Fruit fly (Drosophila melanogaster) whole organism, embryonic: Measurements from ENCODE around the gene CG11951.

ENCODE experiments used
- CG10321 ChIP-seq: fragments of 200-800 bp; sonication (Bioruptor generic); IDR thresholded peaks from 2 replicates; pipeline ENCODE4 v1.3.6; 2022; ENCODE audit warnings: missing biosample characterization, missing genetic modification characterization
- CG12071 ChIP-seq: fragments of 200-800 bp; sonication (Bioruptor generic); optimal IDR thresholded peaks from 3 replicates; lab custom pipeline; 2018; ENCODE audit warnings: missing biosample characterization, mild to moderate bottlenecking, missing genetic modification characterization
- CG12299 ChIP-seq: fragments of 200-800 bp; sonication (Bioruptor generic); optimal IDR thresholded peaks from 2 replicates; lab custom pipeline; 2018; ENCODE audit warnings: missing biosample characterization, mild to moderate bottlenecking, missing genetic modification characterization
- CG14014 ChIP-seq: fragments of 200-800 bp; sonication (Bioruptor generic); IDR thresholded peaks from 2 replicates; pipeline ENCODE4 v1.3.6; 2022; ENCODE audit warnings: missing biosample characterization, missing genetic modification characterization
- CG14710 ChIP-seq: fragments of 200-800 bp; sonication (Bioruptor generic); optimal IDR thresholded peaks from 3 replicates; lab custom pipeline; 2019; ENCODE audit warnings: missing biosample characterization, mild to moderate bottlenecking, missing genetic modification characterization, moderate library complexity
- CG14860 ChIP-seq: fragments of 200-800 bp; sonication (Bioruptor generic); IDR thresholded peaks from 3 replicates; pipeline ENCODE4 v1.3.6; 2022; ENCODE audit warnings: missing biosample characterization, missing genetic modification characterization; ENCODE audit not compliant: partially characterized antibody
- CG18011 ChIP-seq: fragments of 200-800 bp; sonication (Bioruptor generic); optimal IDR thresholded peaks from 2 replicates; lab custom pipeline; 2017; ENCODE audit warnings: missing biosample characterization, missing genetic modification characterization, mild to moderate bottlenecking, moderate library complexity, missing genotype
- CG18476 ChIP-seq: fragments of 200-800 bp; sonication (Bioruptor generic); optimal IDR thresholded peaks from 2 replicates; lab custom pipeline; 2016; ENCODE audit warnings: missing biosample characterization, mild to moderate bottlenecking, missing genetic modification characterization
- CG30403 ChIP-seq: fragments of 200-800 bp; sonication (Bioruptor generic); optimal IDR thresholded peaks from 3 replicates; lab custom pipeline; 2016; ENCODE audit warnings: missing biosample characterization, missing genetic modification characterization
- CG34224 ChIP-seq: fragments of 200-800 bp; sonication (Bioruptor generic); IDR thresholded peaks from 3 replicates; pipeline ENCODE4 v1.3.6; 2022; ENCODE audit warnings: missing biosample characterization, missing genetic modification characterization; ENCODE audit not compliant: partially characterized antibody
- CG34376 ChIP-seq: fragments of 200-800 bp; sonication (Bioruptor generic); optimal IDR thresholded peaks from 2 replicates; lab custom pipeline; 2018; ENCODE audit warnings: missing biosample characterization, mild to moderate bottlenecking, missing genetic modification characterization
- CG4820 ChIP-seq: fragments of 200-800 bp; sonication (Bioruptor generic); optimal IDR thresholded peaks from 3 replicates; lab custom pipeline; 2016; ENCODE audit warnings: missing biosample characterization, missing genetic modification characterization
- CG5245 ChIP-seq: fragments of 200-800 bp; sonication (Bioruptor generic); optimal IDR thresholded peaks from 3 replicates; lab custom pipeline; 2016; ENCODE audit warnings: missing biosample characterization, missing genetic modification characterization
- CG6689 ChIP-seq: fragments of 200-800 bp; sonication (Bioruptor generic); IDR thresholded peaks from 2 replicates; pipeline ENCODE4 v1.3.6; 2022; ENCODE audit warnings: missing biosample characterization, missing genetic modification characterization
- CG6854 ChIP-seq: fragments of 200-800 bp; sonication (Bioruptor generic); optimal IDR thresholded peaks from 3 replicates; lab custom pipeline; 2017; ENCODE audit warnings: missing biosample characterization, mild to moderate bottlenecking, missing genetic modification characterization
- CG7372 ChIP-seq: fragments of 200-800 bp; sonication (Bioruptor generic); IDR thresholded peaks from 2 replicates; pipeline ENCODE4 v1.3.6; 2022; ENCODE audit warnings: missing biosample characterization, missing genetic modification characterization
- CG7556 ChIP-seq: fragments of 200-800 bp; sonication (Bioruptor generic); optimal IDR thresholded peaks from 2 replicates; lab custom pipeline; 2017; ENCODE audit warnings: missing biosample characterization, mild to moderate bottlenecking, missing genetic modification characterization
- CG8281 ChIP-seq: fragments of 200-800 bp; sonication (Bioruptor generic); optimal IDR thresholded peaks from 2 replicates; lab custom pipeline; 2018; ENCODE audit warnings: missing biosample characterization, mild to moderate bottlenecking, missing genetic modification characterization, moderate library complexity
- Chrac-16 ChIP-seq: fragments of 200-800 bp; sonication (Bioruptor generic); optimal IDR thresholded peaks from 3 replicates; lab custom pipeline; 2016; ENCODE audit warnings: missing biosample characterization, missing genetic modification characterization
- D19B ChIP-seq: fragments of 200-800 bp; sonication (Bioruptor generic); optimal IDR thresholded peaks from 2 replicates; lab custom pipeline; 2017; ENCODE audit warnings: missing biosample characterization, mild to moderate bottlenecking, missing genetic modification characterization
- Dad ChIP-seq: fragments of 200-800 bp; sonication (Bioruptor generic); optimal IDR thresholded peaks from 3 replicates; lab custom pipeline; 2016; ENCODE audit warnings: missing biosample characterization, missing genetic modification characterization
- Dbx ChIP-seq: fragments of 200-800 bp; sonication (Bioruptor generic); IDR thresholded peaks from 3 replicates; pipeline ENCODE4 v1.3.6; 2022; ENCODE audit warnings: missing biosample characterization, missing genetic modification characterization
- Dll ChIP-seq: fragments of 200-800 bp; sonication (Bioruptor generic); IDR thresholded peaks from 4 replicates; pipeline ENCODE4 v1.3.6; 2022; ENCODE audit warnings: missing biosample characterization, missing genetic modification characterization; ENCODE audit not compliant: partially characterized antibody
- Ets65A ChIP-seq: fragments of 200-800 bp; sonication (Bioruptor generic); peaks from one replicate; lab custom pipeline; 2016; ENCODE audit warnings: missing biosample characterization, missing genetic modification characterization
- H2.0 ChIP-seq: fragments of 200-800 bp; sonication (Bioruptor generic); IDR thresholded peaks from 2 replicates; pipeline ENCODE4 v1.3.6; 2022; ENCODE audit warnings: missing biosample characterization, missing genetic modification characterization
- Hr3 ChIP-seq: fragments of 200-800 bp; sonication (Bioruptor generic); optimal IDR thresholded peaks from 3 replicates; lab custom pipeline; 2016; ENCODE audit warnings: missing biosample characterization, missing genetic modification characterization
- Lpt ChIP-seq: fragments of >200 bp; optimal IDR thresholded peaks from 2 replicates; lab custom pipeline; 2018; ENCODE audit warnings: missing biosample characterization, missing genetic modification characterization
- Mad ChIP-seq: fragments of 200-800 bp; sonication (Bioruptor generic); optimal IDR thresholded peaks from 2 replicates; lab custom pipeline; 2016; ENCODE audit warnings: missing biosample characterization, missing genetic modification characterization
- Max ChIP-seq: fragments of 200-800 bp; sonication (Bioruptor generic); optimal IDR thresholded peaks from 2 replicates; lab custom pipeline; 2016; ENCODE audit warnings: missing biosample characterization, mild to moderate bottlenecking, missing genetic modification characterization
- Mes4 ChIP-seq: fragments of 200-800 bp; sonication (Bioruptor generic); optimal IDR thresholded peaks from 2 replicates; lab custom pipeline; 2016; ENCODE audit warnings: missing biosample characterization, missing genetic modification characterization
- TFAM ChIP-seq: fragments of 200-800 bp; sonication (Bioruptor generic); optimal IDR thresholded peaks from 2 replicates; lab custom pipeline; 2017; ENCODE audit warnings: missing biosample characterization, missing genetic modification characterization, inconsistent platforms
- Tbp ChIP-seq: fragments of >200 bp; optimal IDR thresholded peaks from 2 replicates; lab custom pipeline; 2018; ENCODE audit warnings: missing biosample characterization, missing genetic modification characterization
- ab ChIP-seq: fragments of 200-800 bp; sonication (Bioruptor generic); optimal IDR thresholded peaks from 2 replicates; lab custom pipeline; 2016; ENCODE audit warnings: missing biosample characterization, missing genetic modification characterization
- ash1 ChIP-seq: fragments of 200-800 bp; sonication (Bioruptor generic); optimal IDR thresholded peaks from 2 replicates; lab custom pipeline; 2018; ENCODE audit warnings: missing biosample characterization, mild to moderate bottlenecking, missing genetic modification characterization
- btn ChIP-seq: fragments of 200-800 bp; sonication (Bioruptor generic); optimal IDR thresholded peaks from 2 replicates; lab custom pipeline; 2016; ENCODE audit warnings: missing biosample characterization, missing genetic modification characterization
- cad ChIP-seq: fragments of >200 bp; optimal IDR thresholded peaks from 2 replicates; lab custom pipeline; 2017; ENCODE audit warnings: missing biosample characterization, missing genetic modification characterization
- cg ChIP-seq: fragments of 200-800 bp; sonication (Bioruptor generic); optimal IDR thresholded peaks from 3 replicates; lab custom pipeline; 2019; ENCODE audit warnings: missing biosample characterization, mild to moderate bottlenecking, missing genetic modification characterization, moderate library complexity
- da ChIP-seq: fragments of 200-800 bp; sonication (Bioruptor generic); optimal IDR thresholded peaks from 2 replicates; lab custom pipeline; 2016; ENCODE audit warnings: missing biosample characterization, missing genetic modification characterization
- danr ChIP-seq: fragments of 200-800 bp; sonication (Bioruptor generic); IDR thresholded peaks from 2 replicates; pipeline ENCODE4 v1.3.6; 2022; ENCODE audit warnings: missing biosample characterization, missing genetic modification characterization
- dysf ChIP-seq: fragments of 200-800 bp; sonication (Bioruptor generic); IDR thresholded peaks from 3 replicates; pipeline ENCODE4 v1.3.6; 2022; ENCODE audit warnings: missing biosample characterization, missing genetic modification characterization
- grau ChIP-seq: fragments of 200-800 bp; optimal IDR thresholded peaks from 3 replicates; lab custom pipeline; 2019; ENCODE audit warnings: missing biosample characterization, mild to moderate bottlenecking, missing genetic modification characterization, moderate library complexity
- lola ChIP-seq, 3 experiments: fragments of >200 bp in 2 of 3; fragments of 200-800 bp in 1 of 3; sonication (Bioruptor generic) in 1 of 3; optimal IDR thresholded peaks; 2 replicates each; lab custom pipeline; 2017 to 2019; ENCODE audit warnings: missing biosample characterization in 3 of 3, missing genetic modification characterization in 3 of 3, mild to moderate bottlenecking in 1 of 3, moderate library complexity in 1 of 3
- nmo ChIP-seq: fragments of 200-800 bp; sonication (Bioruptor generic); optimal IDR thresholded peaks from 2 replicates; lab custom pipeline; 2018; ENCODE audit warnings: missing biosample characterization, mild to moderate bottlenecking, missing genetic modification characterization, moderate library complexity
- tna ChIP-seq: fragments of 200-800 bp; sonication (Bioruptor generic); IDR thresholded peaks from 2 replicates; pipeline ENCODE4 v1.3.6; 2022; ENCODE audit warnings: missing biosample characterization, missing genetic modification characterization; ENCODE audit not compliant: partially characterized antibody
- twi ChIP-seq: fragments of 200-800 bp; optimal IDR thresholded peaks from 2 replicates; lab custom pipeline; 2019; ENCODE audit warnings: missing biosample characterization, mild to moderate bottlenecking, missing genetic modification characterization, moderate library complexity
- vfl ChIP-seq: fragments of 200-800 bp; sonication (Bioruptor generic); optimal IDR thresholded peaks from 2 replicates; lab custom pipeline; 2016; ENCODE audit warnings: missing biosample characterization, missing genetic modification characterization
- wor ChIP-seq: fragments of 200-800 bp; sonication (Bioruptor generic); IDR thresholded peaks from 2 replicates; pipeline ENCODE4 v1.3.6; 2022; ENCODE audit warnings: missing biosample characterization, missing genetic modification characterization
- yki ChIP-seq: fragments of >200 bp; optimal IDR thresholded peaks from 3 replicates; lab custom pipeline; 2018
- zen2 ChIP-seq: fragments of 200-800 bp; sonication (Bioruptor generic); IDR thresholded peaks from 3 replicates; pipeline ENCODE4 v1.3.6; 2022; ENCODE audit warnings: missing biosample characterization, missing genetic modification characterization; ENCODE audit not compliant: partially characterized antibody
- zf30C ChIP-seq: fragments of 200-800 bp; sonication (Bioruptor generic); optimal IDR thresholded peaks from 3 replicates; lab custom pipeline; 2018; ENCODE audit warnings: missing biosample characterization, mild to moderate bottlenecking, missing genetic modification characterization

CG11951 gene

dm6 chr3R:29210542-29211393, 27.8 kb downstream of the CG11951 start (continued):
- TF ChIP-seq Lpt (GFP tag; lab: Kevin White, UChicago) (no peak), grau (peak; percentile 91), Dll (GFP tag; lab: Robert Waterston, UW) (no peak), CG14860 (GFP tag; lab: Robert Waterston, UW) (no peak), Dbx (GFP tag; lab: Robert Waterston, UW) (no peak), wor (GFP tag; lab: Robert Waterston, UW) (no peak), ab (no peak), CG7372 (GFP tag; lab: Robert Waterston, UW) (no peak), cad (GFP tag; lab: Kevin White, UChicago) (no peak), CG30403 (GFP tag; lab: Kevin White, UChicago) (peak; percentile 9), da (GFP tag; lab: Kevin White, UChicago) (no peak), cg (GFP tag; lab: Kevin White, UChicago) (no peak), CG5245 (GFP tag; lab: Kevin White, UChicago) (no peak), Mad (GFP tag; lab: Kevin White, UChicago) (no peak), vfl (GFP tag; lab: Kevin White, UChicago) (no peak), zen2 (no peak), yki (lab: Kevin White, UChicago) (no peak), CG6689 (GFP tag; lab: Robert Waterston, UW) (peak; percentile 30; the same call in 1 of the 2 replicates), btn (GFP tag; lab: Kevin White, UChicago) (no peak), CG10321 (no peak), zf30C (GFP tag; lab: Kevin White, UChicago) (no peak), CG12299 (tag; lab: Kevin White, UChicago) (no peak), ash1 (GFP tag; lab: Kevin White, UChicago) (no peak), TFAM (GFP tag; lab: Kevin White, UChicago) (no peak), Tbp (GFP tag; lab: Kevin White, UChicago) (no peak), CG4820 (GFP tag; lab: Kevin White, UChicago) (no peak), lola (GFP tag; optimal IDR thresholded peaks at IDR 0.05; lab: Kevin White, UChicago) (peak in 1 of 3 experiments; percentile 70), CG34224 (GFP tag; lab: Robert Waterston, UW) (no peak), Max (no peak), CG12071 (GFP tag; lab: Kevin White, UChicago) (no peak), tna (GFP tag; lab: Robert Waterston, UW) (no peak), CG14014 (GFP tag; lab: Robert Waterston, UW) (no peak), Chrac-16 (GFP tag; lab: Kevin White, UChicago) (peak; percentile 22), dysf (no peak), Mes4 (GFP tag; lab: Kevin White, UChicago) (no peak), D19B (GFP tag; lab: Kevin White, UChicago) (no peak), CG18011 (no peak), CG14710 (peak; percentile 19), CG18476 (GFP tag; lab: Kevin White, UChicago) (no peak), Ets65A (GFP tag; lab: Kevin White, UChicago) (peak; percentile 9), twi (tag; lab: Kevin White, UChicago) (no peak), H2.0 (no peak), CG6854 (GFP tag; lab: Kevin White, UChicago) (no peak), Hr3 (GFP tag; lab: Kevin White, UChicago) (no peak), CG8281 (tag; lab: Kevin White, UChicago) (no peak), danr (GFP tag; lab: Robert Waterston, UW) (no peak), nmo (GFP tag; lab: Kevin White, UChicago) (peak; percentile 27), CG34376 (no peak), CG7556 (peak; percentile 14), Dad (no peak)
